Fruit fly (Drosophila melanogaster) whole organism, wandering third instar larva: ENCODE data around the gene neb.
A peak's percentile ranks its signal among the peaks of the same experiment; 100 is the strongest.

Experiments
- Abd-B ChIP-seq: fragments of >200 bp; optimal IDR thresholded peaks from 2 replicates; lab custom pipeline; 2017; ENCODE audit warnings: missing biosample characterization, missing genetic modification characterization
- CG32264 ChIP-seq: fragments of 200-800 bp; sonication (Bioruptor generic); optimal IDR thresholded peaks from 2 replicates; lab custom pipeline; 2016; ENCODE audit warnings: missing biosample characterization, missing genetic modification characterization
- CG9705 ChIP-seq: fragments of 200-800 bp; sonication (Bioruptor generic); optimal IDR thresholded peaks from 2 replicates; lab custom pipeline; 2018; ENCODE audit warnings: missing biosample characterization, mild to moderate bottlenecking, missing genetic modification characterization
- CrebA ChIP-seq: fragments of 200-800 bp; sonication (Bioruptor generic); optimal IDR thresholded peaks from 2 replicates; lab custom pipeline; 2016; ENCODE audit warnings: missing biosample characterization, mild to moderate bottlenecking, missing genetic modification characterization, borderline replicate concordance
- Dfd ChIP-seq: fragments of >200 bp; optimal IDR thresholded peaks from 2 replicates; lab custom pipeline; 2017; ENCODE audit warnings: missing biosample characterization, missing genetic modification characterization
- Dif ChIP-seq: fragments of 200-275, 200-300 bp; sonication (Bioruptor generic); optimal IDR thresholded peaks from 2 replicates; lab custom pipeline; 2018; ENCODE audit warnings: missing biosample characterization, missing genetic modification characterization; ENCODE audit not compliant: partially characterized antibody
- GATAd ChIP-seq: sonication (Bioruptor generic); optimal IDR thresholded peaks from 2 replicates; lab custom pipeline; 2016; ENCODE audit warnings: missing biosample characterization, missing genetic modification characterization
- HLH106 ChIP-seq: fragments of 200-800 bp; optimal IDR thresholded peaks from 3 replicates; lab custom pipeline; 2019; ENCODE audit warnings: missing biosample characterization, mild to moderate bottlenecking, missing genetic modification characterization, moderate library complexity
- Hnf4 ChIP-seq: fragments of 200-800 bp; sonication (Bioruptor generic); optimal IDR thresholded peaks from 2 replicates; lab custom pipeline; 2016; ENCODE audit warnings: missing biosample characterization, mild to moderate bottlenecking, missing genetic modification characterization
- Hr78 ChIP-seq: fragments of >200 bp; optimal IDR thresholded peaks from 2 replicates; lab custom pipeline; 2017; ENCODE audit warnings: missing biosample characterization, missing genetic modification characterization
- Hr83 ChIP-seq: fragments of 200-300 bp; sonication (Bioruptor generic); optimal IDR thresholded peaks from 2 replicates; lab custom pipeline; 2016; ENCODE audit warnings: missing biosample characterization, mild to moderate bottlenecking, missing genetic modification characterization, moderate library complexity; ENCODE audit not compliant: poor library complexity, severe bottlenecking
- Jra ChIP-seq: sonication (Bioruptor generic); optimal IDR thresholded peaks from 2 replicates; lab custom pipeline; 2016; ENCODE audit warnings: missing biosample characterization, missing genetic modification characterization
- Mio ChIP-seq: sonication (Bioruptor generic); optimal IDR thresholded peaks from 2 replicates; lab custom pipeline; 2016; ENCODE audit warnings: missing biosample characterization, missing genetic modification characterization
- Myc ChIP-seq: fragments of >200 bp; optimal IDR thresholded peaks from 2 replicates; lab custom pipeline; 2017
- N ChIP-seq: fragments of >200 bp; optimal IDR thresholded peaks from 2 replicates; lab custom pipeline; 2018; ENCODE audit warnings: missing biosample characterization, missing external identifiers, missing genetic modification characterization
- OdsH ChIP-seq: fragments of 200-800 bp; sonication (Bioruptor generic); optimal IDR thresholded peaks from 2 replicates; lab custom pipeline; 2016; ENCODE audit warnings: missing biosample characterization, mild to moderate bottlenecking, missing genetic modification characterization
- Rel ChIP-seq, 2 experiments: fragments of 200-800 bp; sonication (Bioruptor generic) in 1 of 2; optimal IDR thresholded peaks; 2 replicates in 1 of 2; 3 replicates in 1 of 2; lab custom pipeline; 2016 to 2019; ENCODE audit warnings: mild to moderate bottlenecking in 2 of 2, missing biosample characterization in 2 of 2, missing genetic modification characterization in 2 of 2, moderate library complexity in 1 of 2
- Sp1 ChIP-seq: fragments of 200-800 bp; sonication (Bioruptor generic); optimal IDR thresholded peaks from 3 replicates; lab custom pipeline; 2019; ENCODE audit warnings: missing biosample characterization, mild to moderate bottlenecking, missing genetic modification characterization, moderate library complexity
- Vsx2 ChIP-seq: fragments of 200-300, 225-300 bp; sonication (Bioruptor generic); optimal IDR thresholded peaks from 2 replicates; lab custom pipeline; 2018; ENCODE audit warnings: missing biosample characterization, missing genetic modification characterization; ENCODE audit not compliant: partially characterized antibody
- br ChIP-seq: fragments of 200-800 bp; sonication (Bioruptor generic); optimal IDR thresholded peaks from 2 replicates; lab custom pipeline; 2016; ENCODE audit warnings: missing biosample characterization, missing genetic modification characterization
- brk ChIP-seq: fragments of 200-800 bp; sonication (Bioruptor generic); optimal IDR thresholded peaks from 2 replicates; lab custom pipeline; 2016; ENCODE audit warnings: missing biosample characterization, mild to moderate bottlenecking, missing genetic modification characterization
- dl ChIP-seq, 2 experiments: fragments of 175-275, 200-275 bp in 1 of 2; fragments of 200-275 bp in 1 of 2; sonication (Bioruptor generic); optimal IDR thresholded peaks; lab custom pipeline; 2018; ENCODE audit warnings: mild to moderate bottlenecking in 2 of 2, missing biosample characterization in 2 of 2, missing genetic modification characterization in 2 of 2, moderate library complexity in 2 of 2; ENCODE audit not compliant: partially characterized antibody in 2 of 2, insufficient read depth in 1 of 2
- dmrt93B ChIP-seq: fragments of 200-800 bp; sonication (Bioruptor generic); optimal IDR thresholded peaks from 2 replicates; lab custom pipeline; 2018; ENCODE audit warnings: missing biosample characterization, mild to moderate bottlenecking, missing genetic modification characterization
- dsf ChIP-seq: sonication (Bioruptor generic); optimal IDR thresholded peaks from 2 replicates; lab custom pipeline; 2016; ENCODE audit warnings: missing biosample characterization, missing genetic modification characterization, borderline replicate concordance
- ey ChIP-seq: fragments of 200-800 bp; sonication (Bioruptor generic); optimal IDR thresholded peaks from 2 replicates; lab custom pipeline; 2016; ENCODE audit warnings: missing biosample characterization, missing genetic modification characterization
- foxo ChIP-seq, 2 experiments: fragments of 200-800 bp; sonication (Bioruptor generic); optimal IDR thresholded peaks; 2 replicates in 1 of 2; 3 replicates in 1 of 2; lab custom pipeline; 2016 to 2017; ENCODE audit warnings: missing biosample characterization in 2 of 2, missing genetic modification characterization in 2 of 2
- fru ChIP-seq: fragments of 200-800 bp; sonication (Bioruptor generic); optimal IDR thresholded peaks from 3 replicates; lab custom pipeline; 2016; ENCODE audit warnings: missing biosample characterization, mild to moderate bottlenecking, missing genetic modification characterization
- h ChIP-seq: fragments of 200-800 bp; sonication (Bioruptor generic); optimal IDR thresholded peaks from 3 replicates; lab custom pipeline; 2016; ENCODE audit warnings: missing biosample characterization, mild to moderate bottlenecking, missing genetic modification characterization
- jim ChIP-seq: fragments of 175-275, 200-325 bp; sonication (Bioruptor generic); optimal IDR thresholded peaks from 2 replicates; lab custom pipeline; 2016; ENCODE audit warnings: missing biosample characterization, mild to moderate bottlenecking, missing genetic modification characterization
- lola ChIP-seq: fragments of >200 bp; optimal IDR thresholded peaks from 2 replicates; lab custom pipeline; 2017; ENCODE audit warnings: missing biosample characterization, missing genetic modification characterization
- pan ChIP-seq: fragments of >200 bp; optimal IDR thresholded peaks from 2 replicates; lab custom pipeline; 2017
- psq ChIP-seq: fragments of 200-800 bp; sonication (Bioruptor generic); optimal IDR thresholded peaks from 3 replicates; lab custom pipeline; 2017; ENCODE audit warnings: missing biosample characterization, mild to moderate bottlenecking, missing genetic modification characterization, moderate library complexity
- rgr ChIP-seq: fragments of 200-800 bp; sonication (Bioruptor generic); optimal IDR thresholded peaks from 3 replicates; lab custom pipeline; 2016; ENCODE audit warnings: missing biosample characterization, mild to moderate bottlenecking, missing genetic modification characterization
- sage ChIP-seq: fragments of 200-800 bp; sonication (Bioruptor generic); optimal IDR thresholded peaks from 2 replicates; lab custom pipeline; 2016; ENCODE audit warnings: missing biosample characterization, mild to moderate bottlenecking, missing genetic modification characterization
- sv ChIP-seq: fragments of 200-800 bp; sonication (Bioruptor generic); optimal IDR thresholded peaks from 3 replicates; lab custom pipeline; 2016; ENCODE audit warnings: missing biosample characterization, missing genetic modification characterization
- tai ChIP-seq: sonication (Bioruptor generic); optimal IDR thresholded peaks from 2 replicates; lab custom pipeline; 2016; ENCODE audit warnings: missing biosample characterization, missing genetic modification characterization
- usp ChIP-seq: fragments of >200 bp; optimal IDR thresholded peaks from 2 replicates; lab custom pipeline; 2017; ENCODE audit warnings: missing biosample characterization, missing genetic modification characterization
- woc ChIP-seq: sonication (Bioruptor generic); optimal IDR thresholded peaks from 2 replicates; lab custom pipeline; 2016; ENCODE audit warnings: missing biosample characterization, mild to moderate bottlenecking, missing genetic modification characterization

neb gene

DNA sequence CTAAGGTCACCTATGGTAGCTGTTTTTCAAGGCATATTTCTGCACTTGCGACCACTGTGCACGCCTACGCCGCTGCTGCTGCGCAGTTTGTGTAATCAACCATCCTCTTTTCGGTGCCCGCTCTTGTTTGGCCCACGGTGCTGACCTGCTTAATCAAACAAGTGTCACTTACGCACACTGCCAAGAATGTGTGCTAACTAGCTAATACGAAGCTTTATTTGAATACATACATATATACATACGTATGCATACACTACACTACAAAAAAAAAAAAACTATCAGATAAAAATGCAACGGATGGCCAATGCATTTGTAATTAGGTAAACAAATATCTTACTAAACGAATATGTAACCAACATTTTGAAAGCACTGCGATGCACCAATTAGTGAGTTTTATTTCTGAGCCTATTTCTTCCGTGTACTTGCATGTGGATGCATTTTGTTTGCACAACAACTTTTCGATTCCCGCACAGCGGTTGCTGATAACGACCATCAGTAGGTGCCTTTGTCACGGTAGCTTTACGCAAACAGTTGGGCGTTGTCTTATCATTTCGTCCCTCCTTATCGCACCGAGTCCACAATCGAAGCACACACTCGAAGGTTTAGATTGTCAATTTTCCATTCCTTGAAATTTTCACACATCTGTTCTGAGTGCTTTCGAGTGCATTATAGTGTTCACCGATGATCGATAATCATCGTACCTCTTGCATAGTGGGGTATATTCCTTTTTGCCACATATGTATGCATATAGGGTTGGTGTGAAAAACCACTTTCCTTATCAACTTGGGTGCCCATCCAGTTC lies 10.9 kb downstream of the neb start:
- TF ChIP-seq dmrt93B (GFP tag; lab: Kevin White, UChicago) (peak; percentile 81), lola (GFP tag; lab: Kevin White, UChicago) (no peak), N (GFP tag; lab: Kevin White, UChicago) (no peak), CG9705 (GFP tag; lab: Kevin White, UChicago) (no peak), OdsH (GFP tag; lab: Kevin White, UChicago) (peak; percentile 93), Vsx2 (no peak), Sp1 (GFP tag; lab: Kevin White, UChicago) (peak; percentile 92), usp (no peak), Myc (lab: Kevin White, UChicago) (no peak), dsf (peak; percentile 51), pan (lab: Kevin White, UChicago) (no peak), Mio (GFP tag; lab: Kevin White, UChicago) (peak; percentile 69), tai (no peak), sv (peak; percentile 87), brk (GFP tag; lab: Kevin White, UChicago) (peak; percentile 94), br (GFP tag; lab: Kevin White, UChicago) (peak; percentile 94), CG32264 (GFP tag; lab: Kevin White, UChicago) (peak; percentile 78), GATAd (GFP tag; lab: Kevin White, UChicago) (no peak), Abd-B (no peak), Jra (peak; percentile 80), rgr (GFP tag; lab: Kevin White, UChicago) (peak; percentile 93), Hr78 (GFP tag; lab: Kevin White, UChicago) (no peak), Dfd (peak; percentile 32), fru (peak; percentile 96), psq (GFP tag; lab: Kevin White, UChicago) (peak; percentile 88), dl (GFP tag; optimal IDR thresholded peaks at IDR 0.05; lab: Kevin White, UChicago; ENCODE audit: insufficient read depth in 1 of 2, partially characterized antibody in 2 of 2) (no peak), HLH106 (peak; percentile 80), ey (GFP tag; lab: Kevin White, UChicago) (peak; percentile 96), Hr83 (GFP tag; lab: Kevin White, UChicago) (peak; percentile 48), Dif (GFP tag; lab: Kevin White, UChicago) (peak; percentile 49), Hnf4 (GFP tag; lab: Kevin White, UChicago) (peak; percentile 92), jim (no peak), Rel (GFP tag; optimal IDR thresholded peaks at IDR 0.05; lab: Kevin White, UChicago) (peak; percentile 50), Rel (tag; optimal IDR thresholded peaks at IDR 0.05; lab: Kevin White, UChicago) (peak; percentile 48), CrebA (no peak), sage (GFP tag; lab: Kevin White, UChicago) (peak; percentile 33), woc (GFP tag; lab: Kevin White, UChicago) (peak; percentile 63), h (GFP tag; lab: Kevin White, UChicago) (peak; percentile 94), foxo (GFP tag; optimal IDR thresholded peaks at IDR 0.05; lab: Kevin White, UChicago) (peak; percentile 68 to 95)

DNA sequence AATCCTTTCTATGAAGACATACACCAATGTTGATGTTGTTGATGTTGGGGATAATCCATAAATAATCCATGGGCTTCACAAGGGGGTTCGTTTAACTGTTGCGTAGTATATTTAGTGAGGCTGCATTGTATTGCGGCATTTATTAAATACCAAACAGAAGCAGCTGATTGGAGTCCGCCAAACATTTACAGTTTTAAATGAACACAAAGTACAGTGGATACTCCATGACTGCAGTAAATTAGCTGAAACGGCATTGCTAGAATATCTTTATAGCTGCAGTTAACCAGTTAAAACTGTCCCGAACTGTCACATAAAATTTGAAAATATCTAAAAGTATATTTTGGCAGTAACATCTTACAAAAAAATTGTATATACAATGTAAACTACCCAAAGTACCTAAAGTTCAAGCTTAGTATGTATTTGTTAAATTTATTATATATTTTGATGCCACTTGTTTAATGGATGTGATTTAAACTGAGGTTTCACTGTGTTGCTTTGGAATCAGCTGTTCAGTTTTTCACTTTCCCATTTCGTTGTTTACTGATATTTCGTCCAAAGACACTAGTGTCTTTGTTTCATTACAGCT lies 15.6 kb downstream of the neb start, which contains the start of the genes CG10747 and Pyroxd1:
Gene CG10747, minus strand, starts transcription at position 255 of the 586 bp plus-strand sequence.
Gene Pyroxd1, plus strand, starts transcription at position 342 of the 586 bp plus-strand sequence.
- TF ChIP-seq Vsx2, result no peak
- TF ChIP-seq ey (GFP tag; lab: Kevin White, UChicago), result peak; percentile 98
- peak; percentile 98 for TF ChIP-seq br (GFP tag; lab: Kevin White, UChicago)
- TF ChIP-seq rgr (GFP tag; lab: Kevin White, UChicago), result peak; percentile 98
- TF ChIP-seq foxo (GFP tag; optimal IDR thresholded peaks at IDR 0.05; lab: Kevin White, UChicago), result peak; percentile 89 to 99
- TF ChIP-seq CG9705 (GFP tag; lab: Kevin White, UChicago), result peak; percentile 97
- TF ChIP-seq sage (GFP tag; lab: Kevin White, UChicago), result peak; percentile 97
- TF ChIP-seq dl (GFP tag; optimal IDR thresholded peaks at IDR 0.05; lab: Kevin White, UChicago; ENCODE audit: insufficient read depth in 1 of 2, partially characterized antibody in 2 of 2), result no peak
- TF ChIP-seq Jra, result peak; percentile 96
- no peak for TF ChIP-seq Dif (GFP tag; lab: Kevin White, UChicago)
- TF ChIP-seq brk (GFP tag; lab: Kevin White, UChicago), result no peak
- TF ChIP-seq CrebA, result no peak
- TF ChIP-seq Abd-B, result no peak
- no peak for TF ChIP-seq lola (GFP tag; lab: Kevin White, UChicago)
- TF ChIP-seq pan (lab: Kevin White, UChicago), result no peak
- TF ChIP-seq Rel (GFP tag; optimal IDR thresholded peaks at IDR 0.05; lab: Kevin White, UChicago), result peak; percentile 92
- peak; percentile 90 for TF ChIP-seq Rel (tag; optimal IDR thresholded peaks at IDR 0.05; lab: Kevin White, UChicago)
- TF ChIP-seq dsf, result peak; percentile 93
- TF ChIP-seq Sp1 (GFP tag; lab: Kevin White, UChicago), result peak; percentile 99
- TF ChIP-seq fru, result peak; percentile 98
- no peak for TF ChIP-seq GATAd (GFP tag; lab: Kevin White, UChicago)
- TF ChIP-seq psq (GFP tag; lab: Kevin White, UChicago), result peak; percentile 95
- peak; percentile 94 for TF ChIP-seq CG32264 (GFP tag; lab: Kevin White, UChicago)
- TF ChIP-seq OdsH (GFP tag; lab: Kevin White, UChicago), result peak; percentile 98
- TF ChIP-seq usp, result no peak
- peak; percentile 98 for TF ChIP-seq sv
- TF ChIP-seq Myc (lab: Kevin White, UChicago), result no peak
- no peak for TF ChIP-seq Hr78 (GFP tag; lab: Kevin White, UChicago)
- peak; percentile 63 for TF ChIP-seq jim
- TF ChIP-seq tai, result no peak
- TF ChIP-seq Mio (GFP tag; lab: Kevin White, UChicago), result peak; percentile 76
- peak; percentile 96 for TF ChIP-seq Dfd
- peak; percentile 98 for TF ChIP-seq woc (GFP tag; lab: Kevin White, UChicago)
- peak; percentile 81 for TF ChIP-seq Hr83 (GFP tag; lab: Kevin White, UChicago)
- peak; percentile 99 for TF ChIP-seq HLH106
- peak; percentile 98 for TF ChIP-seq dmrt93B (GFP tag; lab: Kevin White, UChicago)
- TF ChIP-seq Hnf4 (GFP tag; lab: Kevin White, UChicago), result peak; percentile 97
- TF ChIP-seq N (GFP tag; lab: Kevin White, UChicago), result no peak
- TF ChIP-seq h (GFP tag; lab: Kevin White, UChicago), result peak; percentile 99
- TF ChIP-seq, all 38 proteins: peak for 24
